Worm (Caenorhabditis elegans): Measurements from ENCODE around the gene rom-1.

ce11 chrIII:4878281-4878680 is 28.7 kb upstream of the rom-1 start, which contains the start of the genes tost-1 and arx-6:
- TF ChIP-seq ztf-11 (tag; optimal IDR thresholded peaks at IDR 0.05) (no peak), ceh-82 (tag; optimal IDR thresholded peaks at IDR 0.05) (no peak), nhr-28 (tag; optimal IDR thresholded peaks at IDR 0.05) (no peak), eor-1 (tag; optimal IDR thresholded peaks at IDR 0.05) (no peak), jun-1 (tag; optimal IDR thresholded peaks at IDR 0.05) (no peak), nhr-237 (tag; optimal IDR thresholded peaks at IDR 0.05) (no peak), egl-27 (tag; optimal IDR thresholded peaks at IDR 0.05) (no peak), R02D3.7 (tag; optimal IDR thresholded peaks at IDR 0.05) (no peak), pqm-1 (tag; optimal IDR thresholded peaks at IDR 0.05) (no peak), zag-1 (tag; optimal IDR thresholded peaks at IDR 0.05) (no peak), snpc-4 (tag; optimal IDR thresholded peaks at IDR 0.05) (peak; percentile 29), ZK546.5 (tag; optimal IDR thresholded peaks at IDR 0.05) (no peak), tbx-2 (tag; optimal IDR thresholded peaks at IDR 0.05) (no peak)

Data from whole organism, L3 larva.